Fruit fly (Drosophila melanogaster): ENCODE results near the gene Kcmf1.

Kcmf1 gene

dm6 chr3R:8992928-8993579, 21.7 kb downstream of the Kcmf1 start, which contains the start of gene CG11975:
TSS of gene CG11975 (plus strand) at chr3R:8993253.
- TF ChIP-seq CG1620 (GFP tag; optimal IDR thresholded peaks at IDR 0.05) (peak; percentile 90), cic (GFP tag; optimal IDR thresholded peaks at IDR 0.05) (peak; percentile 49), CG14711 (tag; optimal IDR thresholded peaks at IDR 0.05) (peak; percentile 68), CG7045 (GFP tag; optimal IDR thresholded peaks at IDR 0.05) (peak; percentile 71), toe (GFP tag; optimal IDR thresholded peaks at IDR 0.05) (peak; percentile 93), CG7101 (tag; optimal IDR thresholded peaks at IDR 0.05) (peak; percentile 85), CG12768 (GFP tag; optimal IDR thresholded peaks at IDR 0.05) (peak; percentile 87), cnc (optimal IDR thresholded peaks at IDR 0.05) (no peak), Hr96 (GFP tag; optimal IDR thresholded peaks at IDR 0.05) (peak; percentile 93), Crg-1 (GFP tag; optimal IDR thresholded peaks at IDR 0.05) (peak; percentile 89), Clk (GFP tag; optimal IDR thresholded peaks at IDR 0.05) (peak; percentile 74), ovo (GFP tag; optimal IDR thresholded peaks at IDR 0.05) (peak; percentile 85), CG33017 (tag; optimal IDR thresholded peaks at IDR 0.05) (peak; percentile 56), kay (GFP tag; ENCODE audit: borderline replicate concordance) (no peak), Mnt (GFP tag; optimal IDR thresholded peaks at IDR 0.05) (peak; percentile 79), pad (GFP tag; optimal IDR thresholded peaks at IDR 0.05) (peak; percentile 76), CG11617 (GFP tag; optimal IDR thresholded peaks at IDR 0.05) (peak; percentile 75), bab1 (GFP tag; optimal IDR thresholded peaks at IDR 0.05) (peak; percentile 23), tj (GFP tag; optimal IDR thresholded peaks at IDR 0.05) (peak; percentile 49), CG5204 (GFP tag; optimal IDR thresholded peaks at IDR 0.05) (peak; percentile 90)

dm6 chr3R:8984602-8985074, 30.1 kb downstream of the Kcmf1 start, which contains the start of gene CG11970:
TSS of gene CG11970 (plus strand) at chr3R:8984718.
- peak; percentile 70 for TF ChIP-seq Hr96 (GFP tag; optimal IDR thresholded peaks at IDR 0.05)
- TF ChIP-seq ovo (GFP tag; optimal IDR thresholded peaks at IDR 0.05): peak; percentile 12
- TF ChIP-seq CG5204 (GFP tag; optimal IDR thresholded peaks at IDR 0.05): no peak
- no peak for TF ChIP-seq kay (GFP tag; ENCODE audit: borderline replicate concordance)
- TF ChIP-seq CG11617 (GFP tag; optimal IDR thresholded peaks at IDR 0.05): peak; percentile 80
- TF ChIP-seq Clk (GFP tag; optimal IDR thresholded peaks at IDR 0.05): peak; percentile 5
- peak; percentile 74 for TF ChIP-seq CG1620 (GFP tag; optimal IDR thresholded peaks at IDR 0.05)
- no peak for TF ChIP-seq cnc (optimal IDR thresholded peaks at IDR 0.05)
- peak; percentile 38 for TF ChIP-seq CG33017 (tag; optimal IDR thresholded peaks at IDR 0.05)
- TF ChIP-seq cic (GFP tag; optimal IDR thresholded peaks at IDR 0.05): peak; percentile 0
- peak; percentile 54 for TF ChIP-seq Crg-1 (GFP tag; optimal IDR thresholded peaks at IDR 0.05)
- TF ChIP-seq CG12768 (GFP tag; optimal IDR thresholded peaks at IDR 0.05): no peak
- no peak for TF ChIP-seq CG7045 (GFP tag; optimal IDR thresholded peaks at IDR 0.05)
- peak; percentile 83 for TF ChIP-seq toe (GFP tag; optimal IDR thresholded peaks at IDR 0.05)
- TF ChIP-seq Mnt (GFP tag; optimal IDR thresholded peaks at IDR 0.05): peak; percentile 65
- TF ChIP-seq tj (GFP tag; optimal IDR thresholded peaks at IDR 0.05): no peak
- peak; percentile 11 for TF ChIP-seq CG14711 (tag; optimal IDR thresholded peaks at IDR 0.05)
- TF ChIP-seq pad (GFP tag; optimal IDR thresholded peaks at IDR 0.05): peak; percentile 38
- TF ChIP-seq bab1 (GFP tag; optimal IDR thresholded peaks at IDR 0.05): peak; percentile 32
- TF ChIP-seq CG7101 (tag; optimal IDR thresholded peaks at IDR 0.05): peak; percentile 7

DNA sequence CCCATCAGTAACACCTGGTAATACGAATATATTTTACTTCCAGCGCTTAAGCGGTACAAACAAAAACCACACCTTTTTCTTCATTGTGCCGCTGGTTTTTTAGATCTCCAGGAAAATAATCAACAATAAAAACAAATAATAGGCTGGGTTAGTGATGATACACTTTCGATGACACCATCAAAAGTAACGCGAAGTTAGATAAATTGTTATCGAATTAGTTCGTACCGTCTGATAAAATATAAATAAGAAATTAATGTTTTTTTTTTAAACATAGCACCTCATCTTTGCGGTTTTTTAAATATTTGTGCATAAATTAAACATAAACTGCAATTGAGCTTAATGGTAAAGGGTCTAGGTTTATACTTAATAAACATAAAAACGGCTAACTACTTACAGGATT, 30.6 kb downstream of the Kcmf1 start, which contains the start of gene RagA-B:
TSS of gene RagA-B (minus strand) at position 175 of the 400 bp plus-strand sequence.
- TF ChIP-seq CG11617 (GFP tag; optimal IDR thresholded peaks at IDR 0.05) (no peak), Clk (GFP tag; optimal IDR thresholded peaks at IDR 0.05) (no peak), CG5204 (GFP tag; optimal IDR thresholded peaks at IDR 0.05) (no peak), CG7101 (tag; optimal IDR thresholded peaks at IDR 0.05) (no peak), CG1620 (GFP tag; optimal IDR thresholded peaks at IDR 0.05) (no peak), CG12768 (GFP tag; optimal IDR thresholded peaks at IDR 0.05) (no peak)

- TF ChIP-seq tj (GFP tag; optimal IDR thresholded peaks at IDR 0.05): no peak
- no peak for TF ChIP-seq Mnt (GFP tag; optimal IDR thresholded peaks at IDR 0.05)
- TF ChIP-seq CG7101 (tag; optimal IDR thresholded peaks at IDR 0.05): no peak
- TF ChIP-seq CG33017 (tag; optimal IDR thresholded peaks at IDR 0.05): no peak
- no peak for TF ChIP-seq pad (GFP tag; optimal IDR thresholded peaks at IDR 0.05)
- no peak for TF ChIP-seq cnc (optimal IDR thresholded peaks at IDR 0.05)
- no peak for TF ChIP-seq toe (GFP tag; optimal IDR thresholded peaks at IDR 0.05)
- TF ChIP-seq CG5204 (GFP tag; optimal IDR thresholded peaks at IDR 0.05): no peak
- TF ChIP-seq CG14711 (tag; optimal IDR thresholded peaks at IDR 0.05): no peak
- no peak for TF ChIP-seq cic (GFP tag; optimal IDR thresholded peaks at IDR 0.05)
Observed at dm6 chr3R:8981209-8981996, 33.3 kb downstream of the Kcmf1 start.

DNA sequence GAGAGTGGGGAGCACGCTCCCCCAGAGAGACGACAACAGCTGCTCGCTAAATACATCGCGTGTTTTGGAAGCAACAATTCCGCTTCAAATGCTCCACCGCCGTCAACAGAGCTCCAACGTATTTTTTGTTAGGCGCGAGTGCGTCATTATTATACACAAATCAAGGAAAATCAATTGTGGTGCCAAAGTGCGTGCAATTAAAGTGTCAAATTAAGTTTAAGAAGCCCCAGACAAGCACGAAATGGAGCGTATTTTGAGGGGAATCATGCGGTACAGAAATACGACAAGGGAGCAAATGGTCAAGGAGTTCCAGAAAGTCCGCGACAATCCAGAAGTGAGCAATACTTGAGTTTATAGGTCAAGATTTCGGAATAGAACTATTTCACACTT, 33.9 kb downstream of the Kcmf1 start, which contains the start of gene CAHbeta:
TSS of gene CAHbeta (plus strand) at position 85 of the 390 bp plus-strand sequence.
- TF ChIP-seq tj (GFP tag; optimal IDR thresholded peaks at IDR 0.05): no peak
- peak; percentile 11 for TF ChIP-seq CG14711 (tag; optimal IDR thresholded peaks at IDR 0.05)
- TF ChIP-seq Crg-1 (GFP tag; optimal IDR thresholded peaks at IDR 0.05): no peak
- TF ChIP-seq CG7045 (GFP tag; optimal IDR thresholded peaks at IDR 0.05): peak; percentile 44
- peak; percentile 9 for TF ChIP-seq CG7101 (tag; optimal IDR thresholded peaks at IDR 0.05)
- no peak for TF ChIP-seq ovo (GFP tag; optimal IDR thresholded peaks at IDR 0.05)
- peak; percentile 95 for TF ChIP-seq kay (GFP tag; ENCODE audit: borderline replicate concordance)
- peak; percentile 34 for TF ChIP-seq pad (GFP tag; optimal IDR thresholded peaks at IDR 0.05)
- peak; percentile 53 for TF ChIP-seq Hr96 (GFP tag; optimal IDR thresholded peaks at IDR 0.05)
- TF ChIP-seq CG33017 (tag; optimal IDR thresholded peaks at IDR 0.05): no peak
- peak; percentile 50 for TF ChIP-seq Mnt (GFP tag; optimal IDR thresholded peaks at IDR 0.05)
- TF ChIP-seq cic (GFP tag; optimal IDR thresholded peaks at IDR 0.05): peak; percentile 32
- TF ChIP-seq CG5204 (GFP tag; optimal IDR thresholded peaks at IDR 0.05): no peak
- peak; percentile 32 for TF ChIP-seq CG11617 (GFP tag; optimal IDR thresholded peaks at IDR 0.05)
- no peak for TF ChIP-seq Clk (GFP tag; optimal IDR thresholded peaks at IDR 0.05)
- TF ChIP-seq toe (GFP tag; optimal IDR thresholded peaks at IDR 0.05): no peak
- peak; percentile 57 for TF ChIP-seq bab1 (GFP tag; optimal IDR thresholded peaks at IDR 0.05)
- TF ChIP-seq CG1620 (GFP tag; optimal IDR thresholded peaks at IDR 0.05): no peak
- TF ChIP-seq CG12768 (GFP tag; optimal IDR thresholded peaks at IDR 0.05): peak; percentile 67
- TF ChIP-seq cnc (optimal IDR thresholded peaks at IDR 0.05): no peak
